Worm (Caenorhabditis elegans): ENCODE results near the gene lys-5.

lys-5 gene

DNA sequence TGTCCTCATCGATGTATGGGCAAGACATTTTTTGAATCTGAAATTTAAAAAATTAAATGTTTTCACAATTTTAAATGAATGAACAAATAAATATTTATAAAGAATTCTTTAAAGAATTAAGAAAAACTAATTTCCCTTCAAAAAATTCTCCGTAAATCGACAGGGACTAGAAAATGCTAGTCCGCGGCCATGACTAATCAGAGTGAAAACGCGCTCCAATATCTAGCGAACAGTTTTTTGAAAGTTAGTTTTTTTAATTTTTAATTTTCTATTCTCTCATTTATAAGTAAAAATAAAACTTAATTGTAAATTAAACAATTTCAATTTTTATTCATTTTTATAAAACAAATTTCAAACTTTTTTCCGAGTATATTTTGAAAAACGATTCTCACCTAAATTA is 32.6 kb downstream of the lys-5 start:
- TF ChIP-seq egl-27 (tag; optimal IDR thresholded peaks at IDR 0.05), result no peak
- peak; percentile 49 for TF ChIP-seq xbp-1 (tag; optimal IDR thresholded peaks at IDR 0.05)
- TF ChIP-seq nhr-20 (tag; optimal IDR thresholded peaks at IDR 0.05), result peak; percentile 7
- TF ChIP-seq pax-3 (tag; optimal IDR thresholded peaks at IDR 0.05), result peak; percentile 2
- peak; percentile 20 for TF ChIP-seq snpc-4 (tag; optimal IDR thresholded peaks at IDR 0.05)
- TF ChIP-seq blmp-1 (tag; optimal IDR thresholded peaks at IDR 0.05), result peak; percentile 32
- TF ChIP-seq lin-35 (GFP tag; optimal IDR thresholded peaks at IDR 0.05), result peak; percentile 28 to 60
- peak; percentile 19 to 43 for TF ChIP-seq efl-1 (optimal IDR thresholded peaks at IDR 0.05)
- TF ChIP-seq efl-1 (GFP tag; optimal IDR thresholded peaks at IDR 0.05 in 1 of 2), result peak; percentile 46 to 83
- TF ChIP-seq pag-3 (tag; optimal IDR thresholded peaks at IDR 0.05; ENCODE audit: borderline replicate concordance, insufficient read depth), result no peak
- no peak for TF ChIP-seq alr-1 (tag; optimal IDR thresholded peaks at IDR 0.05; ENCODE audit: borderline replicate concordance)
- TF ChIP-seq nhr-77 (tag; optimal IDR thresholded peaks at IDR 0.05), result no peak
- TF ChIP-seq lin-39 (tag; optimal IDR thresholded peaks at IDR 0.05), result peak; percentile 14
- no peak for TF ChIP-seq aly-2 (tag; optimal IDR thresholded peaks at IDR 0.05)
- peak; percentile 75 for TF ChIP-seq irx-1 (tag; optimal IDR thresholded peaks at IDR 0.05)
- peak; percentile 70 for TF ChIP-seq mep-1 (tag; optimal IDR thresholded peaks at IDR 0.05)
- TF ChIP-seq sox-4 (tag; optimal IDR thresholded peaks at IDR 0.05), result peak; percentile 24
- peak; percentile 31 for TF ChIP-seq tbx-2 (tag; optimal IDR thresholded peaks at IDR 0.05)
- TF ChIP-seq tlp-1 (tag; optimal IDR thresholded peaks at IDR 0.05), result no peak
- peak; percentile 33; the same call in 1 of the 2 replicates for TF ChIP-seq ceh-88 (GFP tag; IDR thresholded peaks at IDR 0.05)
- TF ChIP-seq dsc-1 (tag; optimal IDR thresholded peaks at IDR 0.05), result peak; percentile 10
- no peak for TF ChIP-seq ama-1 (optimal IDR thresholded peaks at IDR 0.05)
- no peak for TF ChIP-seq efl-3 (GFP tag; optimal IDR thresholded peaks at IDR 0.05)
- TF ChIP-seq C16A3.4 (tag; optimal IDR thresholded peaks at IDR 0.05), result peak; percentile 38
- TF ChIP-seq fkh-4 (tag; optimal IDR thresholded peaks at IDR 0.05; ENCODE audit: borderline replicate concordance), result peak; percentile 37
- peak; percentile 70 for TF ChIP-seq nhr-90 (tag; optimal IDR thresholded peaks at IDR 0.05; ENCODE audit: poor library complexity)
- peak; percentile 63 for TF ChIP-seq nhr-47 (tag; optimal IDR thresholded peaks at IDR 0.05)
- peak; percentile 83 for TF ChIP-seq lir-3 (tag; optimal IDR thresholded peaks at IDR 0.05; ENCODE audit: poor library complexity)
- TF ChIP-seq rnt-1 (tag; optimal IDR thresholded peaks at IDR 0.05), result peak; percentile 91
- no peak for TF ChIP-seq pqm-1 (tag; optimal IDR thresholded peaks at IDR 0.05)
- TF ChIP-seq elt-3 (tag; optimal IDR thresholded peaks at IDR 0.05), result peak in 1 of 6 experiments; percentile 48
- peak; percentile 15 for TF ChIP-seq snu-23 (GFP tag; optimal IDR thresholded peaks at IDR 0.05)
- no peak for TF ChIP-seq nhr-12 (tag; optimal IDR thresholded peaks at IDR 0.05)
- peak; percentile 14 for TF ChIP-seq nhr-11 (tag; optimal IDR thresholded peaks at IDR 0.05)
- TF ChIP-seq nhr-84 (tag; optimal IDR thresholded peaks at IDR 0.05), result no peak
- TF ChIP-seq egl-13 (tag; optimal IDR thresholded peaks at IDR 0.05), result peak; percentile 59
- TF ChIP-seq lin-15B (tag; optimal IDR thresholded peaks at IDR 0.05), result peak; percentile 66
- peak; percentile 69 for TF ChIP-seq lin-14 (GFP tag; optimal IDR thresholded peaks at IDR 0.05)
- TF ChIP-seq nhr-71 (tag; optimal IDR thresholded peaks at IDR 0.05), result peak; percentile 66
- peak; percentile 89 for TF ChIP-seq ceh-90 (tag; optimal IDR thresholded peaks at IDR 0.05)
- TF ChIP-seq ztf-11 (tag; optimal IDR thresholded peaks at IDR 0.05), result peak in 1 of 2 experiments; percentile 53
- TF ChIP-seq ceh-8 (GFP tag; optimal IDR thresholded peaks at IDR 0.05), result no peak
- peak in 1 of 3 experiments; percentile 3 for TF ChIP-seq ceh-82 (tag; optimal IDR thresholded peaks at IDR 0.05)
- no peak for TF ChIP-seq unc-62 (GFP tag; optimal IDR thresholded peaks at IDR 0.05)
- no peak for TF ChIP-seq vab-15 (tag; optimal IDR thresholded peaks at IDR 0.05)
- no peak for TF ChIP-seq ets-5 (GFP tag; IDR thresholded peaks at IDR 0.05)
- no peak for TF ChIP-seq hlh-4 (tag; optimal IDR thresholded peaks at IDR 0.05)
- peak in 2 of 3 experiments; percentile 39 to 55 for TF ChIP-seq dpl-1 (GFP tag; optimal IDR thresholded peaks at IDR 0.05)
- TF ChIP-seq lsy-2 (tag; optimal IDR thresholded peaks at IDR 0.05), result peak; percentile 60 to 69
- peak; percentile 71 for TF ChIP-seq skn-1 (tag; optimal IDR thresholded peaks at IDR 0.05)
- no peak for TF ChIP-seq mdl-1 (tag; optimal IDR thresholded peaks at IDR 0.05)
- peak; percentile 31; the same call in 1 of the 2 replicates for TF ChIP-seq isw-1 (GFP tag; IDR thresholded peaks at IDR 0.05)
- peak; percentile 44 for TF ChIP-seq C04F5.9 (tag; optimal IDR thresholded peaks at IDR 0.05)

All from whole organism, L1 larva.